Fruit fly (Drosophila melanogaster) whole organism, wandering third instar larva: ENCODE measurements around the gene Send1.

ENCODE experiments used
- Abd-B ChIP-seq: fragments of >200 bp; optimal IDR thresholded peaks from 2 replicates; lab custom pipeline; 2017; ENCODE audit warnings: missing biosample characterization, missing genetic modification characterization
- CG9705 ChIP-seq: fragments of 200-800 bp; sonication (Bioruptor generic); optimal IDR thresholded peaks from 2 replicates; lab custom pipeline; 2018; ENCODE audit warnings: missing biosample characterization, mild to moderate bottlenecking, missing genetic modification characterization
- Dfd ChIP-seq: fragments of >200 bp; optimal IDR thresholded peaks from 2 replicates; lab custom pipeline; 2017; ENCODE audit warnings: missing biosample characterization, missing genetic modification characterization
- Jra ChIP-seq: sonication (Bioruptor generic); optimal IDR thresholded peaks from 2 replicates; lab custom pipeline; 2016; ENCODE audit warnings: missing biosample characterization, missing genetic modification characterization
- Mio ChIP-seq: sonication (Bioruptor generic); optimal IDR thresholded peaks from 2 replicates; lab custom pipeline; 2016; ENCODE audit warnings: missing biosample characterization, missing genetic modification characterization
- brk ChIP-seq: fragments of 200-800 bp; sonication (Bioruptor generic); optimal IDR thresholded peaks from 2 replicates; lab custom pipeline; 2016; ENCODE audit warnings: missing biosample characterization, mild to moderate bottlenecking, missing genetic modification characterization
- dl ChIP-seq, 2 experiments: fragments of 175-275, 200-275 bp in 1 of 2; fragments of 200-275 bp in 1 of 2; sonication (Bioruptor generic); optimal IDR thresholded peaks; lab custom pipeline; 2018; ENCODE audit warnings: mild to moderate bottlenecking in 2 of 2, missing biosample characterization in 2 of 2, missing genetic modification characterization in 2 of 2, moderate library complexity in 2 of 2; ENCODE audit not compliant: partially characterized antibody in 2 of 2, insufficient read depth in 1 of 2
- jim ChIP-seq: fragments of 175-275, 200-325 bp; sonication (Bioruptor generic); optimal IDR thresholded peaks from 2 replicates; lab custom pipeline; 2016; ENCODE audit warnings: missing biosample characterization, mild to moderate bottlenecking, missing genetic modification characterization
- lola ChIP-seq: fragments of >200 bp; optimal IDR thresholded peaks from 2 replicates; lab custom pipeline; 2017; ENCODE audit warnings: missing biosample characterization, missing genetic modification characterization
- pan ChIP-seq: fragments of >200 bp; optimal IDR thresholded peaks from 2 replicates; lab custom pipeline; 2017
- psq ChIP-seq: fragments of 200-800 bp; sonication (Bioruptor generic); optimal IDR thresholded peaks from 3 replicates; lab custom pipeline; 2017; ENCODE audit warnings: missing biosample characterization, mild to moderate bottlenecking, missing genetic modification characterization, moderate library complexity
- sage ChIP-seq: fragments of 200-800 bp; sonication (Bioruptor generic); optimal IDR thresholded peaks from 2 replicates; lab custom pipeline; 2016; ENCODE audit warnings: missing biosample characterization, mild to moderate bottlenecking, missing genetic modification characterization
- sv ChIP-seq: fragments of 200-800 bp; sonication (Bioruptor generic); optimal IDR thresholded peaks from 3 replicates; lab custom pipeline; 2016; ENCODE audit warnings: missing biosample characterization, missing genetic modification characterization
- usp ChIP-seq: fragments of >200 bp; optimal IDR thresholded peaks from 2 replicates; lab custom pipeline; 2017; ENCODE audit warnings: missing biosample characterization, missing genetic modification characterization

- TF ChIP-seq brk (GFP tag; lab: Kevin White, UChicago) (no peak), dl (GFP tag; optimal IDR thresholded peaks at IDR 0.05; lab: Kevin White, UChicago; ENCODE audit: insufficient read depth in 1 of 2, partially characterized antibody in 2 of 2) (no peak), Jra (GFP tag; lab: Kevin White, UChicago) (no peak), Dfd (GFP tag; lab: Kevin White, UChicago) (no peak), psq (GFP tag; lab: Kevin White, UChicago) (no peak), usp (GFP tag; lab: Kevin White, UChicago) (no peak), lola (no peak), CG9705 (GFP tag; lab: Kevin White, UChicago) (no peak), pan (lab: Kevin White, UChicago) (no peak), Mio (GFP tag; lab: Kevin White, UChicago) (no peak), jim (no peak), sv (no peak), sage (GFP tag; lab: Kevin White, UChicago) (no peak), Abd-B (GFP tag; lab: Kevin White, UChicago) (no peak)
These were observed 3.7 kb downstream of the Send1 start, which contains the start of gene Ser12 for dm6 chr2L:2251175-2251574.
